Worm (Caenorhabditis elegans) whole organism, L4 larva: ENCODE measurements around the gene Y57A10A.13.

ENCODE experiments used
- D1046.2 ChIP-seq: fragments of 200-800 bp; sonication (Bioruptor generic); IDR thresholded peaks from 2 replicates; pipeline ENCODE4 v1.3.6; 2022; ENCODE audit warnings: missing genetic modification characterization, missing compliant biosample characterization
- F10B5.3 ChIP-seq: sonication (generic microtip); optimal IDR thresholded peaks from 2 replicates; lab custom pipeline; 2016; ENCODE audit warnings: mild to moderate bottlenecking, missing genetic modification characterization, missing compliant biosample characterization
- F26F4.8 ChIP-seq: fragments of 200-800 bp; sonication (Bioruptor generic); conservative IDR thresholded peaks from 2 replicates; pipeline ENCODE4 v1.3.6; 2022; ENCODE audit warnings: missing genetic modification characterization, missing compliant biosample characterization
- F37D6.2 ChIP-seq: sonication (generic microtip); optimal IDR thresholded peaks from 2 replicates; lab custom pipeline; 2016; ENCODE audit warnings: mild to moderate bottlenecking, missing genetic modification characterization, missing compliant biosample characterization
- F49E8.2 ChIP-seq: sonication (generic microtip); optimal IDR thresholded peaks from 2 replicates; lab custom pipeline; 2016; ENCODE audit warnings: missing compliant biosample characterization, mild to moderate bottlenecking, missing genetic modification characterization, borderline replicate concordance
- R02D3.7 ChIP-seq: fragments of 150-350 bp; sonication (generic microtip); optimal IDR thresholded peaks from 3 replicates; lab custom pipeline; 2014; ENCODE audit warnings: missing biosample characterization, missing genetic modification characterization
- T20F7.1 ChIP-seq: fragments of 200-800 bp; sonication (Bioruptor generic); optimal IDR thresholded peaks from 2 replicates; lab custom pipeline; 2018; ENCODE audit warnings: mild to moderate bottlenecking, missing genetic modification characterization, missing compliant biosample characterization
- T26A8.4 ChIP-seq: fragments of 200-800 bp; sonication (Bioruptor generic); IDR thresholded peaks from 2 replicates; pipeline ENCODE4 v1.3.6; 2022; ENCODE audit warnings: missing genetic modification characterization, missing compliant biosample characterization
- Y5F2A.4 ChIP-seq: fragments of 200-800 bp; sonication (Bioruptor generic); optimal IDR thresholded peaks from 2 replicates; lab custom pipeline; 2018; ENCODE audit warnings: mild to moderate bottlenecking, missing genetic modification characterization, missing compliant biosample characterization
- ZK546.5 ChIP-seq, 2 experiments: sonication (generic microtip); optimal IDR thresholded peaks; 2 replicates each; lab custom pipeline; 2017; ENCODE audit warnings: missing biosample characterization in 2 of 2, missing genetic modification characterization in 2 of 2
- aha-1 ChIP-seq: fragments of 150-350 bp; peaks from one replicate; lab custom pipeline; 2014; ENCODE audit warnings: missing biosample characterization, missing genetic modification characterization
- ama-1 ChIP-seq: fragments of 150-350 bp; optimal IDR thresholded peaks from 2 replicates; lab custom pipeline; 2014; ENCODE audit warnings: inconsistent platforms, mixed read lengths
- attf-4 ChIP-seq: sonication (generic microtip); optimal IDR thresholded peaks from 3 replicates; lab custom pipeline; 2017; ENCODE audit warnings: missing biosample characterization, missing genetic modification characterization
- ces-1 ChIP-seq: fragments of 150-350 bp; sonication (generic microtip); optimal IDR thresholded peaks from 4 replicates; lab custom pipeline; 2014; ENCODE audit warnings: missing biosample characterization, missing genetic modification reagents, missing genetic modification characterization
- cey-2 ChIP-seq: sonication (generic microtip); optimal IDR thresholded peaks from 3 replicates; lab custom pipeline; 2017; ENCODE audit warnings: missing genetic modification characterization, mild to moderate bottlenecking, missing compliant biosample characterization, antibody characterized with exemption, borderline replicate concordance; ENCODE audit not compliant: insufficient read depth
- daf-19 ChIP-seq: fragments of 200-800 bp; sonication (Bioruptor generic); conservative IDR thresholded peaks from 2 replicates; pipeline ENCODE4 v1.3.6; 2022; ENCODE audit warnings: missing genetic modification characterization, missing compliant biosample characterization
- daf-8 ChIP-seq: fragments of 200-800 bp; sonication (Bioruptor generic); IDR thresholded peaks from 2 replicates; pipeline ENCODE4 v1.3.6; 2022; ENCODE audit warnings: missing genetic modification characterization, missing compliant biosample characterization
- dmd-8 ChIP-seq: fragments of 200-800 bp; sonication (Bioruptor generic); IDR thresholded peaks from 2 replicates; pipeline ENCODE4 v1.3.6; 2022; ENCODE audit warnings: missing genetic modification characterization, missing compliant biosample characterization
- dpl-1 ChIP-seq: fragments of 150-350 bp; optimal IDR thresholded peaks from 2 replicates; lab custom pipeline; 2014; ENCODE audit warnings: missing biosample characterization, missing genetic modification reagents, missing genetic modification characterization
- egl-27 ChIP-seq: sonication (generic microtip); optimal IDR thresholded peaks from 3 replicates; lab custom pipeline; 2017; ENCODE audit warnings: missing biosample characterization, missing genetic modification reagents, missing genetic modification characterization
- egl-43 ChIP-seq: fragments of 200-800 bp; sonication (Bioruptor generic); IDR thresholded peaks from 2 replicates; pipeline ENCODE4 v1.3.6; 2022; ENCODE audit warnings: missing genetic modification reagents, missing genetic modification characterization, missing compliant biosample characterization
- fkh-10 ChIP-seq: fragments of 150-350 bp; optimal IDR thresholded peaks from 2 replicates; lab custom pipeline; 2014; ENCODE audit warnings: missing biosample characterization, missing genetic modification reagents, missing genetic modification characterization
- gei-8 ChIP-seq: fragments of 200-800 bp; sonication (Bioruptor generic); optimal IDR thresholded peaks from 2 replicates; lab custom pipeline; 2018; ENCODE audit warnings: mild to moderate bottlenecking, missing genetic modification characterization, missing compliant biosample characterization
- hif-1 ChIP-seq, 2 experiments: sonication (generic microtip); optimal IDR thresholded peaks; 2 replicates each; lab custom pipeline; 2016 to 2017; ENCODE audit warnings: missing compliant biosample characterization in 2 of 2, missing genetic modification characterization in 2 of 2, missing genetic modification reagents in 2 of 2, missing genotype in 2 of 2, mild to moderate bottlenecking in 1 of 2
- hlh-11 ChIP-seq: fragments of 200-800 bp; sonication (Bioruptor generic); optimal IDR thresholded peaks from 2 replicates; lab custom pipeline; 2018; ENCODE audit warnings: mild to moderate bottlenecking, missing genetic modification characterization, missing compliant biosample characterization
- jun-1 ChIP-seq: fragments of 150-350 bp; optimal IDR thresholded peaks from 2 replicates; lab custom pipeline; 2014; ENCODE audit warnings: missing biosample characterization, missing genetic modification reagents, missing genetic modification characterization
- lim-7 ChIP-seq: fragments of 200-800 bp; sonication (Bioruptor generic); IDR thresholded peaks from 2 replicates; pipeline ENCODE4 v1.3.6; 2022; ENCODE audit warnings: missing genetic modification characterization, missing compliant biosample characterization
- lir-3 ChIP-seq: sonication (generic microtip); optimal IDR thresholded peaks from 2 replicates; lab custom pipeline; 2016; ENCODE audit warnings: mild to moderate bottlenecking, missing genetic modification characterization, missing compliant biosample characterization
- lsy-2 ChIP-seq, 2 experiments: fragments of 150-350 bp in 1 of 2; sonication (generic microtip) in 1 of 2; optimal IDR thresholded peaks; 2 replicates each; lab custom pipeline; 2014 to 2017; ENCODE audit warnings: missing biosample characterization in 2 of 2, missing genetic modification characterization in 2 of 2
- mdl-1 ChIP-seq, 2 experiments: fragments of 150-350 bp in 1 of 2; sonication (generic microtip) in 1 of 2; optimal IDR thresholded peaks; 2 replicates each; lab custom pipeline; 2014 to 2017; ENCODE audit warnings: missing biosample characterization in 2 of 2, missing genetic modification characterization in 2 of 2
- mxl-2 ChIP-seq: fragments of 200-800 bp; sonication (Bioruptor generic); conservative IDR thresholded peaks from 2 replicates; pipeline ENCODE4 v1.3.6; 2022; ENCODE audit warnings: missing genetic modification reagents, missing genetic modification characterization, missing compliant biosample characterization
- nhr-10 ChIP-seq: fragments of 150-350 bp; optimal IDR thresholded peaks from 2 replicates; lab custom pipeline; 2014; ENCODE audit warnings: missing biosample characterization, missing genetic modification characterization
- nhr-102 ChIP-seq: sonication (generic microtip); optimal IDR thresholded peaks from 2 replicates; lab custom pipeline; 2016; ENCODE audit warnings: mild to moderate bottlenecking, missing genetic modification characterization, moderate library complexity, missing compliant biosample characterization
- nhr-11 ChIP-seq: fragments of 150-350 bp; optimal IDR thresholded peaks from 2 replicates; lab custom pipeline; 2014; ENCODE audit warnings: missing biosample characterization, missing genetic modification characterization
- nhr-111 ChIP-seq: fragments of 200-800 bp; sonication (Bioruptor generic); optimal IDR thresholded peaks from 2 replicates; lab custom pipeline; 2018; ENCODE audit warnings: mild to moderate bottlenecking, missing genetic modification characterization, missing compliant biosample characterization
- nhr-25 ChIP-seq: sonication (generic microtip); optimal IDR thresholded peaks from 2 replicates; lab custom pipeline; 2017; ENCODE audit warnings: missing genetic modification characterization, mild to moderate bottlenecking, missing compliant biosample characterization, antibody characterized with exemption, moderate library complexity, borderline replicate concordance; ENCODE audit not compliant: insufficient read depth
- nhr-28 ChIP-seq: fragments of 150-350 bp; optimal IDR thresholded peaks from 2 replicates; lab custom pipeline; 2014; ENCODE audit warnings: missing biosample characterization, missing genetic modification characterization
- nhr-42 ChIP-seq: fragments of 200-800 bp; sonication (Bioruptor generic); IDR thresholded peaks from 2 replicates; pipeline ENCODE4 v1.3.6; 2022; ENCODE audit warnings: missing genetic modification characterization, missing compliant biosample characterization
- nhr-76 ChIP-seq: fragments of 150-350 bp; optimal IDR thresholded peaks from 2 replicates; lab custom pipeline; 2014; ENCODE audit warnings: missing biosample characterization, missing genetic modification characterization
- php-3 ChIP-seq: fragments of 200-800 bp; sonication (Bioruptor generic); IDR thresholded peaks from 2 replicates; pipeline ENCODE4 v1.3.6; 2022; ENCODE audit warnings: missing genetic modification reagents, missing genetic modification characterization, missing compliant biosample characterization
- rbr-2 ChIP-seq: sonication (generic microtip); optimal IDR thresholded peaks from 2 replicates; lab custom pipeline; 2016; ENCODE audit warnings: missing genotype, missing genetic modification characterization, missing compliant biosample characterization
- sdz-12 ChIP-seq: fragments of 200-800 bp; sonication (Bioruptor generic); optimal IDR thresholded peaks from 2 replicates; lab custom pipeline; 2018; ENCODE audit warnings: mild to moderate bottlenecking, missing genetic modification characterization, missing compliant biosample characterization
- set-16 ChIP-seq: fragments of 200-800 bp; sonication (Bioruptor generic); IDR thresholded peaks from 2 replicates; pipeline ENCODE4 v1.3.6; 2022; ENCODE audit warnings: missing genetic modification reagents, missing genetic modification characterization, missing compliant biosample characterization
- snpc-1.2 ChIP-seq: fragments of 200-800 bp; sonication (Bioruptor generic); IDR thresholded peaks from 2 replicates; pipeline ENCODE4 v1.3.6; 2022; ENCODE audit warnings: missing genetic modification reagents, missing genetic modification characterization, missing compliant biosample characterization
- snpc-4 ChIP-seq: fragments of 150-350 bp; optimal IDR thresholded peaks from 2 replicates; lab custom pipeline; 2014; ENCODE audit warnings: missing biosample characterization, missing genetic modification characterization
- spr-3 ChIP-seq: fragments of 200-800 bp; sonication (Bioruptor generic); optimal IDR thresholded peaks from 2 replicates; lab custom pipeline; 2018; ENCODE audit warnings: mild to moderate bottlenecking, missing genetic modification characterization, missing compliant biosample characterization
- unc-39 ChIP-seq: sonication (generic microtip); optimal IDR thresholded peaks from 2 replicates; lab custom pipeline; 2017; ENCODE audit warnings: missing biosample characterization, missing genetic modification characterization
- unc-62 ChIP-seq, 3 experiments: fragments of 150-350 bp in 1 of 3; sonication (generic microtip); optimal IDR thresholded peaks in 2 of 3; peaks in 1 of 3; 1 replicate in 1 of 3; 2 replicates in 2 of 3; lab custom pipeline; 2014 to 2017; ENCODE audit warnings: missing biosample characterization in 3 of 3, missing genetic modification characterization in 3 of 3, missing genetic modification reagents in 3 of 3, missing genotype in 1 of 3
- vab-7 ChIP-seq: fragments of 200-800 bp; sonication (Bioruptor generic); IDR thresholded peaks from 2 replicates; pipeline ENCODE4 v1.3.6; 2022; ENCODE audit warnings: missing genetic modification reagents, missing genetic modification characterization, missing compliant biosample characterization
- zip-11 ChIP-seq: fragments of 200-800 bp; sonication (Bioruptor generic); IDR thresholded peaks from 2 replicates; pipeline ENCODE4 v1.3.6; 2022; ENCODE audit warnings: missing genetic modification characterization, missing compliant biosample characterization
- zip-2 ChIP-seq: fragments of 150-350 bp; optimal IDR thresholded peaks from 2 replicates; lab custom pipeline; 2014; ENCODE audit warnings: missing biosample characterization, missing genetic modification characterization

Gene Y57A10A.13

DNA sequence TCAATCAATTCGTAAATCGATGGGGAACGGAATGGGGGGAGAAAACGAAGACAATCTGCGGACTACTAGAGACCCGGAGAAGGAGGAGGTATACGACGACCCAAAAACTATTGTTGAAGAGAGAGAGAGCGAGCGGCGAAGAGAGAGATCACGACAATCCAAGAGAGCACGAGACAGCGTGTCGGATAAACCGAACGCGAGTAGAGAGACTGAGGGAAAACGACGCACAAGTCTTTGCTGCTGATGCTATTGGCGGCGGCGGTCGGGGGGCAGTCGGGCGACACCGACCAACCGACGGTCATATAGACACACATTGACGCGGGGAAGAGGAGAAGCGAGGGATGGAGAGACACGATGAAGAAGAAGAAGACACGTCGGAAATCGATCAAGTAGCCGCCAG is 37.8 kb upstream of the Y57A10A.13 start (continued):
- peak; percentile 65 for TF ChIP-seq egl-43 (GFP tag; lab: Robert Waterston, UW)
- TF ChIP-seq hlh-11 (tag; lab: Kevin White, UChicago): peak; percentile 84
- TF ChIP-seq dpl-1: peak; percentile 37
- no peak for TF ChIP-seq D1046.2
- TF ChIP-seq ces-1 (GFP tag; lab: Kevin White, UChicago): no peak
- TF ChIP-seq cey-2: no peak
- no peak for TF ChIP-seq F26F4.8 (GFP tag; lab: Robert Waterston, UW)
- TF ChIP-seq F37D6.2 (tag; lab: Kevin White, UChicago): peak; percentile 67
- TF ChIP-seq hif-1 (tag; optimal IDR thresholded peaks at IDR 0.05; lab: Kevin White, UChicago): peak in 1 of 2 experiments; percentile 40
- 0 out of 2 replicates have a peak, but pooled peaks have one; percentile 13 for TF ChIP-seq php-3 (GFP tag; lab: Robert Waterston, UW)
- no peak for TF ChIP-seq Y5F2A.4 (GFP tag; lab: Kevin White, UChicago)
- peak; percentile 98 for TF ChIP-seq aha-1
- TF ChIP-seq set-16: peak; percentile 87
- TF ChIP-seq ZK546.5 (tag; optimal IDR thresholded peaks at IDR 0.05; lab: Kevin White, UChicago): no peak
- peak; percentile 92 for TF ChIP-seq rbr-2 (tag; lab: Kevin White, UChicago)
- no peak for TF ChIP-seq fkh-10
- TF ChIP-seq lim-7 (GFP tag; lab: Robert Waterston, UW): 0 out of 2 replicates have a peak, but pooled peaks have one; percentile 12
- TF ChIP-seq T26A8.4 (GFP tag; lab: Robert Waterston, UW): no peak
- peak; percentile 61 for TF ChIP-seq spr-3 (GFP tag; lab: Kevin White, UChicago)
- TF ChIP-seq sdz-12 (GFP tag; lab: Kevin White, UChicago): no peak
- peak in 1 of 2 experiments; percentile 97 for TF ChIP-seq unc-62 (GFP tag; optimal IDR thresholded peaks at IDR 0.05 in 1 of 2; lab: Kevin White, UChicago)
- TF ChIP-seq unc-62 (tag; optimal IDR thresholded peaks at IDR 0.05; lab: Kevin White, UChicago): no peak
- no peak for TF ChIP-seq R02D3.7
- TF ChIP-seq snpc-4 (tag; lab: Kevin White, UChicago): no peak
- no peak for TF ChIP-seq nhr-76 (tag; lab: Kevin White, UChicago)
- peak; percentile 71 to 78 for TF ChIP-seq lsy-2 (tag; optimal IDR thresholded peaks at IDR 0.05; lab: Kevin White, UChicago)
- peak; percentile 25 for TF ChIP-seq jun-1 (tag; lab: Kevin White, UChicago)
- no peak for TF ChIP-seq zip-11
- TF ChIP-seq daf-19: no peak
- TF ChIP-seq F49E8.2 (tag; lab: Kevin White, UChicago): no peak
- TF ChIP-seq snpc-1.2 (GFP tag; lab: Robert Waterston, UW): no peak
- peak; percentile 83 for TF ChIP-seq nhr-25 (tag; lab: Kevin White, UChicago)
- no peak; the same call in 1 of the 2 replicates for TF ChIP-seq vab-7 (GFP tag; lab: Robert Waterston, UW)
- TF ChIP-seq mdl-1 (tag; optimal IDR thresholded peaks at IDR 0.05; lab: Kevin White, UChicago): peak; percentile 14 to 80
- peak; percentile 9 for TF ChIP-seq F10B5.3 (tag; lab: Kevin White, UChicago)
- TF ChIP-seq egl-27 (tag; lab: Kevin White, UChicago): no peak
- TF ChIP-seq nhr-11 (tag; lab: Kevin White, UChicago): peak; percentile 70
- peak; percentile 72 for TF ChIP-seq dmd-8 (GFP tag; lab: Robert Waterston, UW)
- no peak for TF ChIP-seq unc-39 (tag; lab: Kevin White, UChicago)
- TF ChIP-seq gei-8 (GFP tag; lab: Kevin White, UChicago): no peak
- peak; percentile 53 for TF ChIP-seq nhr-28 (tag; lab: Kevin White, UChicago)
- peak; percentile 6 for TF ChIP-seq nhr-102 (tag; lab: Kevin White, UChicago)
- no peak for TF ChIP-seq daf-8 (GFP tag; lab: Robert Waterston, UW)
- TF ChIP-seq T20F7.1 (GFP tag; lab: Kevin White, UChicago): no peak
- no peak for TF ChIP-seq mxl-2 (GFP tag; lab: Robert Waterston, UW)
- no peak for TF ChIP-seq nhr-111 (GFP tag; lab: Kevin White, UChicago)
- no peak for TF ChIP-seq zip-2 (tag; lab: Kevin White, UChicago)
- peak; percentile 45 for TF ChIP-seq nhr-10
- TF ChIP-seq attf-4 (tag; lab: Kevin White, UChicago): peak; percentile 7
- TF ChIP-seq nhr-42 (GFP tag; lab: Robert Waterston, UW): no peak; the same call in 1 of the 2 replicates
- no peak for TF ChIP-seq ama-1 (lab: Kevin White, UChicago)
- no peak for TF ChIP-seq lir-3 (tag; lab: Kevin White, UChicago)
